Worm (Caenorhabditis elegans): ENCODE measurements around the gene fem-2.

fem-2 gene

DNA sequence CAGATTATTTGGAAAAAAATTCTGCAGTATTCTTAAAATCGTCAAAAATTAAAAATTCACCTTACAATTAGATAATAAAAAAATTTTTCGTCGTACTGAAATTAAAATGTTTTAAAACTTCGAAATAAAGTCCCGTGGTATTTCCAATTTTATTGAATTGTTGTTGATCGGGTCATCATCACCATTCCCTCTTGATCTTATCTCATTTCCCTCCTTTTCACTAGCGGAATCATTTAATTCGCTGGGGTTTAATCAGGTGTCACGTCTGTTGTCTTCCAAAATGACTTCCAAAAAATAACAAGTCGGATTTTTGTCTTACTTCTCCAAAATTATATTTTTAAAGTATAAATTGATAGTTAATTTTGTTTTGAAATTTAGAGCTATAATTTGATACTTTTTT, 22.2 kb upstream of the fem-2 start:
- TF ChIP-seq nhr-85 (tag), result peak; percentile 77
- TF ChIP-seq nhr-20 (tag; optimal IDR thresholded peaks at IDR 0.05), result peak; percentile 4
- no peak for TF ChIP-seq nhr-11 (tag; optimal IDR thresholded peaks at IDR 0.05)
- peak; percentile 85 for TF ChIP-seq blmp-1 (tag; optimal IDR thresholded peaks at IDR 0.05)
- no peak for TF ChIP-seq unc-130 (tag; optimal IDR thresholded peaks at IDR 0.05)
- TF ChIP-seq lin-14 (GFP tag; optimal IDR thresholded peaks at IDR 0.05), result peak; percentile 45
- TF ChIP-seq ceh-8 (GFP tag; optimal IDR thresholded peaks at IDR 0.05), result no peak
- peak; percentile 15 for TF ChIP-seq mep-1 (tag; optimal IDR thresholded peaks at IDR 0.05)
- TF ChIP-seq snu-23 (GFP tag; optimal IDR thresholded peaks at IDR 0.05), result peak; percentile 9
- peak in 1 of 6 experiments; percentile 60 for TF ChIP-seq elt-3 (tag; optimal IDR thresholded peaks at IDR 0.05)

DNA sequence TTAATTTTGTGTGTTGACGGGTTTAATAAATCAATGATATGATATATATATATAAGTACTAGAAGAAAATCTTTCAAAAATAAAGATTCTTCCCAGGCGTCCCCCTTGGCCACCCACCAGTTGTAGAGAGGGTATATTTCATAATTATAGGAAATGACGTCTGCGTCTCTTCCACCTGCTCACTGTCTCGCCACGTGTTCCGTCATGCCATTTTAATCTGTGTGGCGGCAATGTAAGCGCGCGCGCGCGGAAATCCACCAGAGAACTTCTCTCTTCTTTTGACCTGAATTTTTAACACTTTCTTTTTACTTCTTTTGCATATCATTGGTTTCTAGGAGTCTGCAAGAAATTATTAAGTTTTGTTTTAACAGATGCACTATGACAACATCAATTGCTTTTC, 19.9 kb upstream of the fem-2 start:
- no peak for TF ChIP-seq fos-1 (tag; optimal IDR thresholded peaks at IDR 0.05)
- TF ChIP-seq zip-4 (GFP tag; optimal IDR thresholded peaks at IDR 0.05), result no peak
- peak; percentile 21 for TF ChIP-seq skn-1 (tag; optimal IDR thresholded peaks at IDR 0.05)
- TF ChIP-seq pqm-1 (tag; optimal IDR thresholded peaks at IDR 0.05), result no peak
- no peak for TF ChIP-seq unc-86 (tag; optimal IDR thresholded peaks at IDR 0.05)
- TF ChIP-seq vab-15 (tag; optimal IDR thresholded peaks at IDR 0.05), result no peak
- TF ChIP-seq lin-13 (GFP tag; optimal IDR thresholded peaks at IDR 0.05), result no peak
- no peak for TF ChIP-seq unc-30 (tag; optimal IDR thresholded peaks at IDR 0.05)
- no peak for TF ChIP-seq lsy-2 (tag; optimal IDR thresholded peaks at IDR 0.05)
- TF ChIP-seq isw-1 (GFP tag; IDR thresholded peaks at IDR 0.05), result no peak
- TF ChIP-seq ets-5 (GFP tag; IDR thresholded peaks at IDR 0.05), result no peak
- TF ChIP-seq ztf-11 (tag; optimal IDR thresholded peaks at IDR 0.05), result no peak
- TF ChIP-seq F16B12.6 (tag; optimal IDR thresholded peaks at IDR 0.05), result no peak
- TF ChIP-seq efl-1 (optimal IDR thresholded peaks at IDR 0.05), result no peak
- TF ChIP-seq efl-1 (GFP tag; optimal IDR thresholded peaks at IDR 0.05 in 1 of 2), result peak in 1 of 2 experiments; percentile 28
- TF ChIP-seq blmp-1 (tag; optimal IDR thresholded peaks at IDR 0.05), result peak; percentile 68
- TF ChIP-seq sptf-1 (tag; optimal IDR thresholded peaks at IDR 0.05), result no peak
- TF ChIP-seq mdl-1 (tag; optimal IDR thresholded peaks at IDR 0.05), result no peak
- no peak for TF ChIP-seq nhr-76 (tag; optimal IDR thresholded peaks at IDR 0.05)
- TF ChIP-seq nhr-71 (tag; optimal IDR thresholded peaks at IDR 0.05), result no peak

DNA sequence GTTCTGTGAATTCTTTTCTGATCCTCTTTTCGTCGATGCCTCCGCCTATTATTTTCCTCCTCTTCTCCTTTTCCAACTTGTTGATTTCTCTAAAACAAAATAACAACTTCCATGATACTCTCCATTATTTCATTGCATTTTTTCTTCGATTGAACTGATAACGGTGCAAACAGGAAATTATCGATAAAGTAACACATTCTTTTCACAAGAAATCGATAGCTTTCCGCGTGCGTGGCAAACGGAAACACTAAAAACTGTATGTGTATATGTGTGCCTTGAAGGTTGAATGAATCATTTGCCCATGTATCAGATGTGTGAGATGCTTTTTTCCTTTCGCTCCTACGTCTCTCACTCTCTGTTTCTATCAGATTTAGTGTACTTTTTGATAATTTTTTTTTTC, 17.2 kb upstream of the fem-2 start:
- TF ChIP-seq lin-35 (GFP tag; optimal IDR thresholded peaks at IDR 0.05), result peak in 1 of 2 experiments; percentile 15
- peak; percentile 43 for TF ChIP-seq nhr-85 (tag)
- no peak for TF ChIP-seq efl-1 (optimal IDR thresholded peaks at IDR 0.05)
- peak in 1 of 2 experiments; percentile 3 for TF ChIP-seq efl-1 (GFP tag; optimal IDR thresholded peaks at IDR 0.05 in 1 of 2)
- TF ChIP-seq elt-2 (tag; optimal IDR thresholded peaks at IDR 0.05), result peak; percentile 44
- TF ChIP-seq egl-13 (tag; optimal IDR thresholded peaks at IDR 0.05), result no peak
- no peak for TF ChIP-seq lin-15B (tag; optimal IDR thresholded peaks at IDR 0.05)
- TF ChIP-seq rnt-1 (tag; optimal IDR thresholded peaks at IDR 0.05), result no peak
- TF ChIP-seq lin-14 (GFP tag; optimal IDR thresholded peaks at IDR 0.05), result peak; percentile 42
- peak; percentile 2 for TF ChIP-seq nhr-90 (tag; optimal IDR thresholded peaks at IDR 0.05; ENCODE audit: poor library complexity)

DNA sequence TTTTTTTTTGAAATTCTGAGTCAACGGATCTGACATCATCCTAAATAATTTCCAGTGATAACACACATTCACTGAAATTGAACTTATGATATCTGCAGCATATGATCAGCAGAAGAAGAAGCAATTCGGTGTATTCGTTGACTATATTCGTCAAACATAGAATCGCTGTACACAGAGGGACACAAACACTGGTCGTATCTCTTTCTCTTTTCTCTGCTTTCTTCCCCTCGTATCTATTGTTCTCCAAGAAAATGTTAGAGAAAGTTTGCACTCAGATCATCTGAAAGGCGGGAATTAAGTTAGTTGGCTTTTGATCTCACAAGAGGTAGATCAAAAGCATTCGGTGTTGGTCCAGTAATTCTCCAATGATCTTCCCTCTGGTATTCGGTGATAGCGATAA, 16.1 kb upstream of the fem-2 start:
- peak; percentile 46 for TF ChIP-seq nhr-85 (tag)
- peak; percentile 92 for TF ChIP-seq blmp-1 (tag; optimal IDR thresholded peaks at IDR 0.05)
- TF ChIP-seq nhr-28 (tag; optimal IDR thresholded peaks at IDR 0.05), result no peak

DNA sequence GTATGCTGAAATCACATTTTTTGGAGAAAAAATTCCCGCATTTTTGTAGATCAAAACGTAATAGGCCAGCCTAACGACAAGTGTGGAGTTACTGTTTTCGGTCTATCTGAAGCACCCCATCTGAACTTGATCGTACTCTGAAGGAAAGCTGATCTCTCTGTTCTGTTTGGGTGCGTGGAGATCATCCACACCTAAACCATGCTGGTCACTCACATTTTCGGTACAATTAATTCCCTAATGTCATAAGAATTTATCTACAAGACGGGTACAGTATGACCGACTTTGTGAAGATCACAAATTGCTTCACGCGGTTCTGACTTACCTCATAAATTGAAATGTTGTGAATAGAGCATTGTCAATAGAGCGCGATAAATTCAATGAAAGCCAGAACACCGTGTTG, 15.5 kb upstream of the fem-2 start:
- TF ChIP-seq sptf-1 (tag; optimal IDR thresholded peaks at IDR 0.05), result no peak
- TF ChIP-seq egl-13 (tag; optimal IDR thresholded peaks at IDR 0.05), result no peak
- no peak for TF ChIP-seq fkh-10 (GFP tag; optimal IDR thresholded peaks at IDR 0.05)
- TF ChIP-seq elt-3 (tag; optimal IDR thresholded peaks at IDR 0.05), result peak in 1 of 6 experiments; percentile 11
- no peak for TF ChIP-seq nhr-84 (tag; optimal IDR thresholded peaks at IDR 0.05)
- peak; percentile 60 for TF ChIP-seq blmp-1 (tag; optimal IDR thresholded peaks at IDR 0.05)

All from whole organism, L1 larva.